Worm (Caenorhabditis elegans) whole organism, young adult: ENCODE data around the gene nsun-5.

Source experiments
- B0019.2 ChIP-seq: fragments of 200-800 bp; sonication (Bioruptor generic); conservative IDR thresholded peaks from 2 replicates; pipeline ENCODE4 v1.3.6; 2022; ENCODE audit warnings: missing genetic modification reagents, missing genetic modification characterization, missing compliant biosample characterization
- B0336.3 ChIP-seq: fragments of 200-800 bp; sonication (Bioruptor generic); IDR thresholded peaks from 2 replicates; pipeline ENCODE4 v1.3.6; 2022; ENCODE audit warnings: missing genetic modification characterization, missing compliant biosample characterization
- C17E4.6 ChIP-seq: fragments of 200-800 bp; sonication (Bioruptor generic); IDR thresholded peaks from 2 replicates; pipeline ENCODE4 v1.3.6; 2022; ENCODE audit warnings: missing genetic modification reagents, missing genetic modification characterization, missing compliant biosample characterization
- F10E7.11 ChIP-seq: sonication (generic microtip); optimal IDR thresholded peaks from 2 replicates; lab custom pipeline; 2017; ENCODE audit warnings: mild to moderate bottlenecking, missing genetic modification characterization, moderate library complexity, missing compliant biosample characterization
- F52B5.7 ChIP-seq: sonication (generic microtip); optimal IDR thresholded peaks from 2 replicates; lab custom pipeline; 2016; ENCODE audit warnings: mild to moderate bottlenecking, missing genetic modification characterization, missing compliant biosample characterization
- K12H6.12 ChIP-seq: fragments of 200-800 bp; sonication (Bioruptor generic); optimal IDR thresholded peaks from 2 replicates; lab custom pipeline; 2018; ENCODE audit warnings: mild to moderate bottlenecking, missing genetic modification characterization, missing compliant biosample characterization
- T07F8.4 ChIP-seq: sonication (generic microtip); optimal IDR thresholded peaks from 2 replicates; lab custom pipeline; 2016; ENCODE audit warnings: mild to moderate bottlenecking, missing genetic modification characterization, moderate library complexity, missing compliant biosample characterization
- Y56A3A.18 ChIP-seq: fragments of 200-800 bp; sonication (Bioruptor generic); IDR thresholded peaks from 2 replicates; pipeline ENCODE4 v1.3.6; 2022; ENCODE audit warnings: missing genetic modification reagents, missing genetic modification characterization, missing compliant biosample characterization
- Y67H2A.10 ChIP-seq: fragments of 200-800 bp; sonication (Bioruptor generic); conservative IDR thresholded peaks from 2 replicates; pipeline ENCODE4 v1.3.6; 2022; ENCODE audit warnings: missing genetic modification reagents, missing genetic modification characterization, missing compliant biosample characterization
- ZK185.1 ChIP-seq: sonication (generic microtip); optimal IDR thresholded peaks from 2 replicates; lab custom pipeline; 2016; ENCODE audit warnings: mild to moderate bottlenecking, missing genetic modification characterization, missing compliant biosample characterization; ENCODE audit not compliant: poor library complexity, severe bottlenecking
- aptf-3 ChIP-seq: fragments of 200-800 bp; sonication (Bioruptor generic); IDR thresholded peaks from 2 replicates; pipeline ENCODE4 v1.3.6; 2022; ENCODE audit warnings: missing genetic modification characterization, missing compliant biosample characterization
- bed-1 ChIP-seq: fragments of 200-800 bp; sonication (Bioruptor generic); IDR thresholded peaks from 2 replicates; pipeline ENCODE4 v1.3.6; 2022; ENCODE audit warnings: missing genetic modification reagents, missing genetic modification characterization, missing compliant biosample characterization
- cebp-1 ChIP-seq, 2 experiments: fragments of 200-800 bp in 1 of 2; sonication (Bioruptor generic) in 1 of 2; sonication (generic microtip) in 1 of 2; IDR thresholded peaks in 1 of 2; optimal IDR thresholded peaks in 1 of 2; 2 replicates each; pipeline versions ENCODE4 v1.3.6 to Lab custom; 2017 to 2022; ENCODE audit warnings: missing compliant biosample characterization in 2 of 2, missing genetic modification characterization in 2 of 2, mild to moderate bottlenecking in 1 of 2, missing genetic modification reagents in 1 of 2, moderate library complexity in 1 of 2
- cebp-2 ChIP-seq: fragments of 200-800 bp; sonication (Bioruptor generic); IDR thresholded peaks from 2 replicates; pipeline ENCODE4 v1.3.6; 2022; ENCODE audit warnings: missing genetic modification characterization, missing compliant biosample characterization
- ceh-100 ChIP-seq: fragments of 200-800 bp; sonication (Bioruptor generic); IDR thresholded peaks from 2 replicates; pipeline ENCODE4 v1.3.6; 2022; ENCODE audit warnings: missing genetic modification reagents, missing genetic modification characterization, missing compliant biosample characterization
- ceh-27 ChIP-seq: fragments of 200-800 bp; sonication (Bioruptor generic); optimal IDR thresholded peaks from 2 replicates; lab custom pipeline; 2018; ENCODE audit warnings: mild to moderate bottlenecking, missing genetic modification characterization, moderate library complexity, missing compliant biosample characterization
- ceh-58 ChIP-seq: fragments of 200-800 bp; sonication (Bioruptor generic); IDR thresholded peaks from 2 replicates; pipeline ENCODE4 v1.3.6; 2022; ENCODE audit warnings: missing genetic modification characterization, missing compliant biosample characterization
- die-1 ChIP-seq: sonication (generic microtip); optimal IDR thresholded peaks from 2 replicates; lab custom pipeline; 2016; ENCODE audit warnings: missing genotype, mild to moderate bottlenecking, missing genetic modification characterization, missing compliant biosample characterization
- dpff-1 ChIP-seq: sonication (generic microtip); optimal IDR thresholded peaks from 2 replicates; lab custom pipeline; 2017; ENCODE audit warnings: mild to moderate bottlenecking, missing genetic modification characterization, missing compliant biosample characterization
- egl-18 ChIP-seq: fragments of 200-800 bp; sonication (Bioruptor generic); IDR thresholded peaks from 2 replicates; pipeline ENCODE4 v1.3.6; 2022; ENCODE audit warnings: missing genetic modification reagents, missing genetic modification characterization, missing compliant biosample characterization
- ekl-4 ChIP-seq: fragments of 200-800 bp; sonication (Bioruptor generic); IDR thresholded peaks from 2 replicates; pipeline ENCODE4 v1.3.6; 2022; ENCODE audit warnings: missing genetic modification reagents, missing genetic modification characterization, missing compliant biosample characterization
- hmg-1.2 ChIP-seq: fragments of 200-800 bp; sonication (Bioruptor generic); IDR thresholded peaks from 2 replicates; pipeline ENCODE4 v1.3.6; 2022; ENCODE audit warnings: missing genetic modification reagents, missing genetic modification characterization, missing compliant biosample characterization
- let-526 ChIP-seq: fragments of 200-800 bp; sonication (Bioruptor generic); IDR thresholded peaks from 2 replicates; pipeline ENCODE4 v1.3.6; 2022; ENCODE audit warnings: missing genetic modification reagents, missing genetic modification characterization, missing compliant biosample characterization
- lin-35 ChIP-seq, 3 experiments: fragments of 150-350 bp in 2 of 3; sonication (generic microtip) in 1 of 3; optimal IDR thresholded peaks; 2 replicates each; lab custom pipeline; 2014 to 2018; ENCODE audit warnings: missing biosample characterization in 3 of 3, missing genetic modification characterization in 3 of 3, missing genetic modification reagents in 3 of 3
- lin-40 ChIP-seq: sonication (generic microtip); optimal IDR thresholded peaks from 2 replicates; lab custom pipeline; 2016; ENCODE audit warnings: missing genetic modification characterization, mild to moderate bottlenecking, missing compliant biosample characterization, missing genotype, missing genetic modification reagents
- lsl-1 ChIP-seq: fragments of 200-800 bp; sonication (Bioruptor generic); optimal IDR thresholded peaks from 2 replicates; lab custom pipeline; 2018; ENCODE audit warnings: mild to moderate bottlenecking, missing genetic modification characterization, moderate library complexity, missing compliant biosample characterization
- mxl-1 ChIP-seq: sonication (generic microtip); optimal IDR thresholded peaks from 2 replicates; lab custom pipeline; 2016; ENCODE audit warnings: missing genetic modification characterization, missing compliant biosample characterization
- nhr-179 ChIP-seq: sonication (generic microtip); optimal IDR thresholded peaks from 2 replicates; lab custom pipeline; 2016; ENCODE audit warnings: mild to moderate bottlenecking, missing genetic modification characterization, missing compliant biosample characterization
- nhr-80 ChIP-seq: sonication (generic microtip); optimal IDR thresholded peaks from 2 replicates; lab custom pipeline; 2016; ENCODE audit warnings: missing genetic modification characterization, missing compliant biosample characterization
- pbrm-1 ChIP-seq: fragments of 200-800 bp; sonication (Bioruptor generic); IDR thresholded peaks from 2 replicates; pipeline ENCODE4 v1.3.6; 2022; ENCODE audit warnings: missing genetic modification reagents, missing genetic modification characterization, missing compliant biosample characterization
- sdz-38 ChIP-seq: sonication (generic microtip); optimal IDR thresholded peaks from 2 replicates; lab custom pipeline; 2016; ENCODE audit warnings: missing genotype, missing genetic modification characterization, missing compliant biosample characterization
- snpc-1.3 ChIP-seq: sonication (generic microtip); optimal IDR thresholded peaks from 2 replicates; lab custom pipeline; 2017; ENCODE audit warnings: missing genetic modification characterization, mild to moderate bottlenecking, missing compliant biosample characterization, antibody characterized with exemption, moderate library complexity, missing genotype, missing genetic modification reagents; ENCODE audit not compliant: insufficient read depth
- ztf-25 ChIP-seq: fragments of 200-800 bp; sonication (Bioruptor generic); IDR thresholded peaks from 2 replicates; pipeline ENCODE4 v1.3.6; 2022; ENCODE audit warnings: missing genetic modification reagents, missing genetic modification characterization, missing compliant biosample characterization
- ztf-26 ChIP-seq: sonication (generic microtip); optimal IDR thresholded peaks from 2 replicates; lab custom pipeline; 2017; ENCODE audit warnings: missing genetic modification characterization, missing compliant biosample characterization

The nsun-5 gene

DNA sequence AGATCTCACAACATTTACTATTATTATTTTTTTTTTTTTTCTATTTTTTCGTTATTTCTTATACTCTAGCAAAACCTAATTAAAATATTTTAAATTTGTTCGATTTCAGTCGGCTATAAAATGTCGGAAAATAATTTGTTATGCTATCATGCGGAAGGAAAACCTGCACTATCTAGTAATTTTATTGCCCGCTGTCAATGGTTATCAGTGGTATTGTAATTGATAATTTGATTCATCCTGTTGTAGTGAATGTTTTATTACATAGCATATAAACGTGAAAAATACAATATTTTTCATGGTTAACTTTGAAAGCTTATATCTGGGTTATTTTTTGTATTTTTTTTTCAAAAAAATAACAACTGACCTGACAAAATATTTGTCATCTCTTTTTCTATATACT, 10.1 kb upstream of the nsun-5 start:
- TF ChIP-seq nhr-80 (peak; percentile 31), lin-40 (no peak), ceh-58 (no peak)

DNA sequence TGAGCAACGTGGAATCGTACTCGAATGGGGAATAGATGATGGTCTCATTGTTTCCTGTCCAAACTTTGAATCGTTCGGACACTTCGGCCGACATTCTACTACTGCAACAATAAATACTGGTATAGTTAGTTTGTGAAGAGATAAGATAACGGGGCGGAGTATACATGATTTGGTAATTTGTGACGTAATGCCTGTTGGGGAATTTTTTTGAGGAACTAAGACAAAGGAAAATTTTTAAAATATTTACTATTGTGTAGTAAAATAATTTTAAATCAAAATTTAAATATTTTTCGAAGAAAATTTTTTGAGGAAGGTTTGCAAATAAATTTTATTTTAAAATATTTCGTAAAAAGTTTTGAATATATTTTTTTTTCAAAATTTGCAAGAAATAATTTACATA, 5.4 kb upstream of the nsun-5 start, which contains the start of gene elo-9:
elo-9 (minus strand) TSS at position 101 of the 400 bp plus-strand sequence.
- no peak for TF ChIP-seq aptf-3 (GFP tag; lab: Robert Waterston, UW)
- no peak for TF ChIP-seq K12H6.12
- no peak for TF ChIP-seq ZK185.1
- no peak for TF ChIP-seq T07F8.4 (tag; lab: Kevin White, UChicago)
- TF ChIP-seq B0019.2 = no peak
- no peak for TF ChIP-seq lin-35 (GFP tag; optimal IDR thresholded peaks at IDR 0.05; lab: Kevin White, UChicago)
- TF ChIP-seq ekl-4 (GFP tag; lab: Robert Waterston, UW) = no peak
- TF ChIP-seq Y67H2A.10 (GFP tag; lab: Robert Waterston, UW) = no peak
- TF ChIP-seq lsl-1 (GFP tag; lab: Kevin White, UChicago) = no peak
- TF ChIP-seq mxl-1 = no peak
- TF ChIP-seq let-526 (GFP tag; lab: Robert Waterston, UW) = no peak
- no peak for TF ChIP-seq die-1 (tag; lab: Kevin White, UChicago)

DNA sequence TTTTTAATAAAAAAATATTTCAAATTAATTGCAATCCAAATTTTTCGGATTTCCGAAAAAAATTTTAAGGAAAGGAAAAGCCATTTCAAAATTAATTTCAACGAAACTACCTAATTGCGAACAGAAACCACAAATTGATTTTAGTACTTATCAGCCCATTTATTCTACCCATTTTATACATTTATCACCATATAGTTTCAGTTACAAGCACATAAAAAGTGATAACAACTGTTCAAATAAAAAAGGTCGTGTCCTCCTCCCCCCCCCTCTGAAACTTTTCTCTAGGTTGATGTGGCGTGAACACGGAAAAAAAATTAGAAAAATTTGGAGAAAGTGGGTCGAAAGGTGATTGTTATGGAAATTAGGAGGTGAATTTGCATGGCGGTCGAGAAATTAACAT, 4.5 kb upstream of the nsun-5 start:
- TF ChIP-seq nhr-80 = peak; percentile 82
- no peak for TF ChIP-seq cebp-1 (GFP tag; IDR thresholded peaks at IDR 0.05; lab: Robert Waterston, UW)
- TF ChIP-seq cebp-1 (tag; optimal IDR thresholded peaks at IDR 0.05; lab: Kevin White, UChicago) = no peak
- TF ChIP-seq ceh-27 = no peak
- no peak for TF ChIP-seq cebp-2 (GFP tag; lab: Robert Waterston, UW)
- TF ChIP-seq F52B5.7 = no peak
- no peak for TF ChIP-seq dpff-1 (tag; lab: Kevin White, UChicago)
- TF ChIP-seq, all 124 proteins: peak for 1

DNA sequence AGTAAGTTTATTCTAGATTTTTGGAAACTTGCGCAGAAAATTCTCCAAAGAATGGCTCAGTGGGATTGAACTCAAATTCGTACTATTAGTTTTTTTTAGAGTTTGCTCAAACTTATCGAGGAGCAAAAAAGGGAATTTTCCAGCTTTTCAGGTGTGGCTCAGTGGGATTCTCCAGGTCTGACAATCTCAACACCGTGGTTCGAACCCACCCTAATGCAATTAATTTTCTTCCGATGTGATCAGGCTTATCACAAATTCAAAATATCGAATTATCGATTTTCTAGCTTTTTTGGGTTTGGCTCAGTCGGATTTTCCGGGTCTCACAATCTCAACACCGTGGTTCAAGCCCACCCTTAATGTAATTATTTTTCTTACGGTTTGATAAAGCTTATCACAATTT, 3.0 kb upstream of the nsun-5 start:
- TF ChIP-seq C17E4.6 (GFP tag; lab: Robert Waterston, UW) (no peak), ZK185.1 (no peak), nhr-80 (no peak), nhr-179 (no peak), cebp-1 (GFP tag; IDR thresholded peaks at IDR 0.05; lab: Robert Waterston, UW) (no peak), cebp-1 (tag; optimal IDR thresholded peaks at IDR 0.05; lab: Kevin White, UChicago) (no peak), ztf-25 (no peak), hmg-1.2 (GFP tag; lab: Robert Waterston, UW) (no peak), sdz-38 (tag; lab: Kevin White, UChicago) (no peak), F52B5.7 (no peak), snpc-1.3 (tag; lab: Kevin White, UChicago) (no peak), pbrm-1 (GFP tag; lab: Robert Waterston, UW) (no peak), B0019.2 (no peak), B0336.3 (GFP tag; lab: Robert Waterston, UW) (no peak), Y56A3A.18 (no peak), egl-18 (no peak), bed-1 (no peak), ztf-26 (tag; lab: Kevin White, UChicago) (no peak), F10E7.11 (tag; lab: Kevin White, UChicago) (no peak), ceh-100 (GFP tag; lab: Robert Waterston, UW) (no peak)
- TF ChIP-seq, all 124 proteins: peak for 0
